Fruit fly (Drosophila melanogaster): ENCODE measurements around the gene otu.

otu gene

DNA sequence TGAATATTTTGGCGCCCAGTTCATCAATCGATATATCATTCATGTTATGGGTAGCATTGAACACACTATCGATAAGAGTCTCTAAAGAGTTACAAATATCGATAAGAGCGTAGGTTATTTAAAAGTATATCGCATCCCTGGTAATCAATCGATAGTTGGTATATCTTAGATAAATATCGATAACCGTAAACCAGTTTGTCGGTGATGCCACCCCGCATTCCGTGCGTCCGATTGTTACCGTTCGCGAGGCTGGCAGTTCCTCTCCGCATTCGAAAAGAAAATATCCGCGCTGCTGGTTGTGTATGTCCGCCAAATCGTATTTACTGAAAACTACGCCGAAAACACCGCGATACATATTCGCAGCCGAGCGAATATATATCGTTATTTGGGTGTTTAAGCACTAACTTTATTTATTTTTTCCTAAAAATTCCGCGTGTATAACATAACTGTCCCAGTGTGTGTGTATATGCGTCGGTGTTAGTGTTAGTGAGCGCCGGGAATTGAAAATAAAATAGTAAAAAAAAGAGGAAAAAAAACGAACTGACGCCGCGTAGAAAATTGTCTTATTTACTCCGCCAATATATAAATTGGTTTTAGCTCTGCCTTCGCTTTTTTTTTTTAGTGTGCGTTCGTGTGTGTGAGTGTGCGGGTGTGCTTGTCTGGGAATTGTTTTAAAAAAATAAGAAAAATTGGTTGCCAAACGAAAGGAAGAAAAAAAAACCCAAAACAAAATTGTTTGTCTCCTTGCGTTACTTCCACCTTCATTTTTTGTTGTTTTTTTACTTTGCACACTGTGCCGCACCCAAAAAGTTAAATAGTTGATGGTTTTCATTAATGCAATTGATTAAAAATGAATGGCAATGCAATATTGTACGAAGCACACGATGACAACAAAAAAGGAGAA lies 28.0 kb upstream of the otu start, which contains the start of gene Nrg:
Gene Nrg (plus strand): TSS at position 253 of the 904 bp plus-strand sequence.
- TF ChIP-seq Hr39 (GFP tag; optimal IDR thresholded peaks at IDR 0.05) (no peak), CG9139 (GFP tag; optimal IDR thresholded peaks at IDR 0.05) (peak; percentile 6), vri (GFP tag; optimal IDR thresholded peaks at IDR 0.05) (peak; percentile 13), Ets21C (GFP tag; optimal IDR thresholded peaks at IDR 0.05) (no peak), CG10631 (GFP tag; optimal IDR thresholded peaks at IDR 0.05) (no peak), Met (GFP tag; optimal IDR thresholded peaks at IDR 0.05) (peak; percentile 16), CG15336 (GFP tag; IDR thresholded peaks at IDR 0.05) (0 out of 2 replicates have a peak, but pooled peaks have one; percentile 11), eg (GFP tag; IDR thresholded peaks at IDR 0.05) (0 out of 3 replicates have a peak, but pooled peaks have one; percentile 47), ss (GFP tag; optimal IDR thresholded peaks at IDR 0.05) (peak in 1 of 2 experiments; percentile 7), svp (GFP tag) (peak; percentile 51), Eip78C (GFP tag) (peak; percentile 78), CG32006 (GFP tag; optimal IDR thresholded peaks at IDR 0.05) (peak; percentile 3), acj6 (GFP tag; optimal IDR thresholded peaks at IDR 0.05) (peak; percentile 4), CG3032 (tag; optimal IDR thresholded peaks at IDR 0.05) (no peak), CG6163 (GFP tag; IDR thresholded peaks at IDR 0.05) (no peak), esn (GFP tag; optimal IDR thresholded peaks at IDR 0.05) (peak; percentile 15), OdsH (GFP tag; optimal IDR thresholded peaks at IDR 0.05) (peak; percentile 10), CG8632 (GFP tag; optimal IDR thresholded peaks at IDR 0.05) (no peak), pdm3 (GFP tag; optimal IDR thresholded peaks at IDR 0.05) (no peak), CG6808 (GFP tag; optimal IDR thresholded peaks at IDR 0.05) (peak; percentile 100), achi (GFP tag; optimal IDR thresholded peaks at IDR 0.05) (no peak), CG1621 (tag; optimal IDR thresholded peaks at IDR 0.05) (peak; percentile 36), CG6854 (GFP tag; optimal IDR thresholded peaks at IDR 0.05) (peak; percentile 22), CG7368 (GFP tag; optimal IDR thresholded peaks at IDR 0.05) (peak; percentile 16), CG8119 (GFP tag; IDR thresholded peaks at IDR 0.05) (0 out of 3 replicates have a peak, but pooled peaks have one; percentile 46), fkh (GFP tag; optimal IDR thresholded peaks at IDR 0.05) (peak; percentile 36), Lpt (GFP tag; optimal IDR thresholded peaks at IDR 0.05) (no peak)

dm6 chrX:8512251-8512650 lies 22.9 kb upstream of the otu start:
- TF ChIP-seq Hr39 (GFP tag; optimal IDR thresholded peaks at IDR 0.05) (no peak), dac (GFP tag; optimal IDR thresholded peaks at IDR 0.05) (no peak), achi (GFP tag; optimal IDR thresholded peaks at IDR 0.05) (no peak), vri (GFP tag; optimal IDR thresholded peaks at IDR 0.05) (no peak), eg (GFP tag; IDR thresholded peaks at IDR 0.05) (no peak), Gug (GFP tag; IDR thresholded peaks at IDR 0.05) (no peak), Blimp-1 (GFP tag; optimal IDR thresholded peaks at IDR 0.05) (no peak), Lpt (GFP tag; optimal IDR thresholded peaks at IDR 0.05) (no peak), CG4318 (GFP tag; optimal IDR thresholded peaks at IDR 0.05) (no peak), Hr4 (GFP tag; optimal IDR thresholded peaks at IDR 0.05) (no peak), CG16779 (tag; optimal IDR thresholded peaks at IDR 0.05) (no peak), CG6854 (GFP tag; optimal IDR thresholded peaks at IDR 0.05) (no peak), net (GFP tag; optimal IDR thresholded peaks at IDR 0.05) (no peak), CG3032 (tag; optimal IDR thresholded peaks at IDR 0.05) (no peak), Eip78C (GFP tag) (no peak), CG10669 (GFP tag; optimal IDR thresholded peaks at IDR 0.05) (no peak), Met (GFP tag; optimal IDR thresholded peaks at IDR 0.05) (no peak), Sox102F (GFP tag; optimal IDR thresholded peaks at IDR 0.05) (no peak), svp (GFP tag) (no peak)

dm6 chrX:8510731-8511130 lies 21.4 kb upstream of the otu start:
- TF ChIP-seq Ets21C (GFP tag; optimal IDR thresholded peaks at IDR 0.05) (no peak), Blimp-1 (GFP tag; optimal IDR thresholded peaks at IDR 0.05) (no peak), CG3032 (tag; optimal IDR thresholded peaks at IDR 0.05) (no peak), CG6808 (GFP tag; optimal IDR thresholded peaks at IDR 0.05) (peak; percentile 20), ss (GFP tag; optimal IDR thresholded peaks at IDR 0.05) (peak; percentile 13 to 23), Eip78C (GFP tag) (peak; percentile 72), CG7368 (GFP tag; optimal IDR thresholded peaks at IDR 0.05) (no peak), fkh (GFP tag; optimal IDR thresholded peaks at IDR 0.05) (no peak), pdm3 (GFP tag; optimal IDR thresholded peaks at IDR 0.05) (no peak), CG31627 (GFP tag; optimal IDR thresholded peaks at IDR 0.05) (no peak), CG6163 (GFP tag; IDR thresholded peaks at IDR 0.05) (0 out of 3 replicates have a peak, but pooled peaks have one; percentile 27), svp (GFP tag) (peak; percentile 9), CG34406 (GFP tag; optimal IDR thresholded peaks at IDR 0.05) (no peak)
